Worm (Caenorhabditis elegans) whole organism, L2 larva: ENCODE measurements around the gene W05H9.2.

ENCODE experiments used
- C34F6.9 ChIP-seq: fragments of 150-350 bp; optimal IDR thresholded peaks from 2 replicates; lab custom pipeline; 2014; ENCODE audit warnings: missing biosample characterization, missing genetic modification characterization
- F13H6.1 ChIP-seq: sonication (generic microtip); optimal IDR thresholded peaks from 2 replicates; lab custom pipeline; 2016; ENCODE audit warnings: missing genetic modification characterization, missing compliant biosample characterization
- R02D3.7 ChIP-seq: fragments of 150-350 bp; optimal IDR thresholded peaks from 2 replicates; lab custom pipeline; 2014; ENCODE audit warnings: missing biosample characterization, missing genetic modification characterization
- Y55F3AM.14 ChIP-seq: fragments of 200-800 bp; sonication (Bioruptor generic); optimal IDR thresholded peaks from 2 replicates; lab custom pipeline; 2018; ENCODE audit warnings: mild to moderate bottlenecking, missing genetic modification characterization, missing compliant biosample characterization
- ZK546.5 ChIP-seq: sonication (generic microtip); optimal IDR thresholded peaks from 2 replicates; lab custom pipeline; 2017; ENCODE audit warnings: missing biosample characterization, missing genetic modification characterization
- alr-1 ChIP-seq: fragments of 150-350 bp; optimal IDR thresholded peaks from 2 replicates; lab custom pipeline; 2014; ENCODE audit warnings: missing biosample characterization, missing genetic modification characterization
- aly-2 ChIP-seq: fragments of 150-350 bp; optimal IDR thresholded peaks from 2 replicates; lab custom pipeline; 2014; ENCODE audit warnings: missing biosample characterization, missing genetic modification characterization
- ama-1 ChIP-seq: fragments of 150-350 bp; optimal IDR thresholded peaks from 2 replicates; lab custom pipeline; 2018; ENCODE audit warnings: inconsistent platforms
- blmp-1 ChIP-seq: sonication (generic microtip); optimal IDR thresholded peaks from 2 replicates; lab custom pipeline; 2017; ENCODE audit warnings: missing genetic modification characterization, mild to moderate bottlenecking, missing compliant biosample characterization, antibody characterized with exemption, moderate library complexity; ENCODE audit not compliant: insufficient read depth
- ceh-16 ChIP-seq: fragments of 150-350 bp; optimal IDR thresholded peaks from 2 replicates; lab custom pipeline; 2014; ENCODE audit warnings: missing biosample characterization, missing genetic modification characterization
- ceh-82 ChIP-seq: fragments of 150-350 bp; optimal IDR thresholded peaks from 2 replicates; lab custom pipeline; 2014; ENCODE audit warnings: missing biosample characterization, missing genetic modification characterization
- crh-2 ChIP-seq: sonication (generic microtip); optimal IDR thresholded peaks from 2 replicates; lab custom pipeline; 2017; ENCODE audit warnings: missing biosample characterization, missing genetic modification characterization
- dmd-4 ChIP-seq: sonication (generic microtip); optimal IDR thresholded peaks from 2 replicates; lab custom pipeline; 2017; ENCODE audit warnings: missing biosample characterization, missing genetic modification characterization
- egl-27 ChIP-seq: sonication (generic microtip); optimal IDR thresholded peaks from 3 replicates; lab custom pipeline; 2017; ENCODE audit warnings: missing biosample characterization, missing genetic modification reagents, missing genetic modification characterization
- elt-1 ChIP-seq: fragments of 150-350 bp; optimal IDR thresholded peaks from 2 replicates; lab custom pipeline; 2014; ENCODE audit warnings: missing biosample characterization, missing genetic modification characterization
- elt-3 ChIP-seq: sonication (generic microtip); optimal IDR thresholded peaks from 2 replicates; lab custom pipeline; 2017; ENCODE audit warnings: missing biosample characterization, missing genetic modification characterization
- fos-1 ChIP-seq: fragments of 150-350 bp; optimal IDR thresholded peaks from 2 replicates; lab custom pipeline; 2014; ENCODE audit warnings: missing biosample characterization, missing genetic modification characterization
- gmeb-1 ChIP-seq: fragments of 150-350 bp; optimal IDR thresholded peaks from 2 replicates; lab custom pipeline; 2014; ENCODE audit warnings: missing biosample characterization, missing genetic modification characterization
- lin-11 ChIP-seq: fragments of 150-350 bp; sonication (generic microtip); optimal IDR thresholded peaks from 2 replicates; lab custom pipeline; 2014; ENCODE audit warnings: missing biosample characterization, missing genetic modification characterization, inconsistent platforms, mixed read lengths
- lin-13 ChIP-seq: fragments of 150-350 bp; optimal IDR thresholded peaks from 2 replicates; lab custom pipeline; 2014; ENCODE audit warnings: missing biosample characterization, missing genetic modification reagents, missing genetic modification characterization
- lsy-2 ChIP-seq, 2 experiments: fragments of 150-350 bp in 1 of 2; sonication (generic microtip) in 1 of 2; optimal IDR thresholded peaks; 2 replicates each; lab custom pipeline; 2014 to 2017; ENCODE audit warnings: missing biosample characterization in 2 of 2, missing genetic modification characterization in 2 of 2
- mab-5 ChIP-seq: fragments of 150-350 bp; optimal IDR thresholded peaks from 2 replicates; lab custom pipeline; 2014; ENCODE audit warnings: missing biosample characterization, missing genetic modification characterization
- mbf-1 ChIP-seq: sonication (generic microtip); optimal IDR thresholded peaks from 2 replicates; lab custom pipeline; 2017; ENCODE audit warnings: missing biosample characterization, missing genetic modification characterization
- nhr-12 ChIP-seq: fragments of 150-350 bp; optimal IDR thresholded peaks from 2 replicates; lab custom pipeline; 2014; ENCODE audit warnings: missing biosample characterization, missing genetic modification characterization
- nhr-129 ChIP-seq: fragments of 150-350 bp; optimal IDR thresholded peaks from 2 replicates; lab custom pipeline; 2014; ENCODE audit warnings: missing biosample characterization, missing genetic modification characterization
- nhr-21 ChIP-seq: fragments of 150-350 bp; optimal IDR thresholded peaks from 2 replicates; lab custom pipeline; 2014; ENCODE audit warnings: missing biosample characterization, missing genetic modification characterization
- nhr-237 ChIP-seq: fragments of 150-350 bp; optimal IDR thresholded peaks from 2 replicates; lab custom pipeline; 2014; ENCODE audit warnings: missing biosample characterization, missing genetic modification characterization
- nhr-25 ChIP-seq: fragments of 150-350 bp; sonication (generic microtip); optimal IDR thresholded peaks from 3 replicates; lab custom pipeline; 2014; ENCODE audit warnings: missing biosample characterization, missing genetic modification characterization
- nhr-6 ChIP-seq: fragments of 150-350 bp; optimal IDR thresholded peaks from 2 replicates; lab custom pipeline; 2014; ENCODE audit warnings: missing biosample characterization, missing genetic modification characterization
- nhr-77 ChIP-seq: fragments of 150-350 bp; optimal IDR thresholded peaks from 2 replicates; lab custom pipeline; 2014; ENCODE audit warnings: missing biosample characterization, missing genetic modification characterization
- peb-1 ChIP-seq: fragments of 150-350 bp; optimal IDR thresholded peaks from 2 replicates; lab custom pipeline; 2014; ENCODE audit warnings: missing biosample characterization, missing genetic modification characterization
- sem-4 ChIP-seq: fragments of 150-350 bp; optimal IDR thresholded peaks from 2 replicates; lab custom pipeline; 2014; ENCODE audit warnings: missing biosample characterization, missing genetic modification reagents, missing genetic modification characterization
- skn-1 ChIP-seq: sonication (generic microtip); optimal IDR thresholded peaks from 2 replicates; lab custom pipeline; 2017; ENCODE audit warnings: missing biosample characterization, missing genetic modification characterization
- sma-3 ChIP-seq: sonication (generic microtip); optimal IDR thresholded peaks from 2 replicates; lab custom pipeline; 2016; ENCODE audit warnings: missing genetic modification reagents, missing genetic modification characterization, missing compliant biosample characterization
- sma-9 ChIP-seq, 2 experiments: fragments of 150-350 bp in 1 of 2; sonication (generic microtip) in 1 of 2; optimal IDR thresholded peaks; 2 replicates each; lab custom pipeline; 2014 to 2016; ENCODE audit warnings: missing genetic modification characterization in 2 of 2, mild to moderate bottlenecking in 1 of 2, missing biosample characterization in 1 of 2, missing compliant biosample characterization in 1 of 2, missing genetic modification reagents in 1 of 2, moderate library complexity in 1 of 2
- snpc-4 ChIP-seq: fragments of 150-350 bp; optimal IDR thresholded peaks from 2 replicates; lab custom pipeline; 2014; ENCODE audit warnings: missing biosample characterization, missing genetic modification characterization
- unc-39 ChIP-seq: fragments of 150-350 bp; optimal IDR thresholded peaks from 2 replicates; lab custom pipeline; 2014; ENCODE audit warnings: missing biosample characterization, missing genetic modification characterization
- unc-55 ChIP-seq: fragments of 150-350 bp; sonication (generic microtip); optimal IDR thresholded peaks from 3 replicates; lab custom pipeline; 2014; ENCODE audit warnings: missing biosample characterization, missing genetic modification reagents, missing genetic modification characterization
- unc-62 ChIP-seq: fragments of 150-350 bp; optimal IDR thresholded peaks from 2 replicates; lab custom pipeline; 2014; ENCODE audit warnings: missing biosample characterization, missing genetic modification reagents, missing genetic modification characterization
- zag-1 ChIP-seq: fragments of 150-350 bp; optimal IDR thresholded peaks from 2 replicates; lab custom pipeline; 2014; ENCODE audit warnings: missing biosample characterization, missing genetic modification characterization
- ztf-1 ChIP-seq: fragments of 200-800 bp; sonication (Bioruptor generic); conservative IDR thresholded peaks from 2 replicates; pipeline ENCODE4 v1.3.6; 2022; ENCODE audit warnings: missing genetic modification characterization, missing compliant biosample characterization
- ztf-11 ChIP-seq: sonication (generic microtip); optimal IDR thresholded peaks from 2 replicates; lab custom pipeline; 2017; ENCODE audit warnings: missing biosample characterization, missing genetic modification characterization
- ztf-4 ChIP-seq: fragments of 150-350 bp; optimal IDR thresholded peaks from 2 replicates; lab custom pipeline; 2014; ENCODE audit warnings: missing biosample characterization, missing genetic modification characterization

W05H9.2 gene

ce11 chrX:6256430-6256829, 10.4 kb upstream of the W05H9.2 start:
- TF ChIP-seq nhr-6 (tag; lab: Kevin White, UChicago) (no peak), sma-3 (GFP tag; lab: Kevin White, UChicago) (peak; percentile 28), unc-39 (no peak), ZK546.5 (tag; lab: Kevin White, UChicago) (no peak), ztf-4 (tag; lab: Kevin White, UChicago) (no peak), sma-9 (GFP tag; optimal IDR thresholded peaks at IDR 0.05; lab: Kevin White, UChicago) (peak; percentile 80), sma-9 (tag; optimal IDR thresholded peaks at IDR 0.05; lab: Kevin White, UChicago) (no peak), ama-1 (lab: Kevin White, UChicago) (no peak), crh-2 (tag; lab: Kevin White, UChicago) (peak; percentile 25), nhr-129 (tag; lab: Kevin White, UChicago) (peak; percentile 57), R02D3.7 (tag; lab: Kevin White, UChicago) (no peak), F13H6.1 (tag; lab: Kevin White, UChicago) (peak; percentile 32), alr-1 (no peak), ztf-1 (GFP tag; lab: Robert Waterston, UW) (no peak)
- TF ChIP-seq, all 48 proteins: peak for 5

- no peak for TF ChIP-seq unc-62 (GFP tag; lab: Kevin White, UChicago)
- peak; percentile 33 for TF ChIP-seq sma-9 (GFP tag; optimal IDR thresholded peaks at IDR 0.05; lab: Kevin White, UChicago)
- no peak for TF ChIP-seq sma-9 (tag; optimal IDR thresholded peaks at IDR 0.05; lab: Kevin White, UChicago)
- TF ChIP-seq elt-1 (tag; lab: Kevin White, UChicago) = no peak
- TF ChIP-seq peb-1 (tag; lab: Kevin White, UChicago) = no peak
- no peak for TF ChIP-seq lin-11
- TF ChIP-seq blmp-1 (tag; lab: Kevin White, UChicago) = no peak
These were observed 9.9 kb upstream of the W05H9.2 start for ce11 chrX:6256969-6257368.

- TF ChIP-seq nhr-129 (tag; lab: Kevin White, UChicago) (peak; percentile 10), lin-11 (no peak), nhr-25 (tag; lab: Kevin White, UChicago) (peak; percentile 57)
These were observed 8.4 kb upstream of the W05H9.2 start for ce11 chrX:6258409-6258808.

ce11 chrX:6259081-6259480, 7.8 kb upstream of the W05H9.2 start:
- TF ChIP-seq nhr-129 (tag; lab: Kevin White, UChicago) = peak; percentile 10
- no peak for TF ChIP-seq ceh-82 (tag; lab: Kevin White, UChicago)
- TF ChIP-seq lsy-2 (tag; optimal IDR thresholded peaks at IDR 0.05; lab: Kevin White, UChicago) = peak in 1 of 2 experiments; percentile 26
- peak; percentile 18 for TF ChIP-seq sma-9 (GFP tag; optimal IDR thresholded peaks at IDR 0.05; lab: Kevin White, UChicago)
- no peak for TF ChIP-seq sma-9 (tag; optimal IDR thresholded peaks at IDR 0.05; lab: Kevin White, UChicago)

DNA sequence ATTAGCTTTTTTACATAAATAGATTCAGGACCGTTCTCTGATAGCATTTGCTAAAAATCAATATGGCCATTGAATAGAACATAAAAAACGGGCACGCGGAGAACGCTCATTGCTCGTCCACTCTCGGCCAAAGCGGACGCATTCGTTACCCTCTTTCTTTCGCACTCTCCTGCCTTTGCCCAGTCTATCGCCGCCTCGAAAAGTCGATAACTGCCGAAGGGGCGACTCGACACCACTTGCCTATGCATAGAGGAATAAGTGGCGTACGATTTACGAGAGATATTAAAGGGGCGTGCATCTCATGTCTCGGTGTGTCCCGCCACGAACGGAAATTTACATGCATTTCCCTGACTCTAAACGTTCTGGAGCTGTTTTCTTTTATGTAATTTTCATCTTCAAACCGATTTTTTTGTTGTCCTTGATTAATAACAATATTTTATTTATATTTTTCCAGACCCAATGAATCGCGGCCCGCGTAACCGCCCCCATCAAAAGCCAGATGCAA, 3.6 kb upstream of the W05H9.2 start, which contains the start of gene W05H9.4:
TSS of gene W05H9.4 (plus strand) at position 455 of the 505 bp plus-strand sequence.
- TF ChIP-seq ztf-4 (tag; lab: Kevin White, UChicago) (no peak), skn-1 (tag; lab: Kevin White, UChicago) (no peak), nhr-237 (tag; lab: Kevin White, UChicago) (no peak), lin-13 (GFP tag; lab: Kevin White, UChicago) (no peak), mab-5 (tag; lab: Kevin White, UChicago) (peak; percentile 23), blmp-1 (tag; lab: Kevin White, UChicago) (no peak), ama-1 (lab: Kevin White, UChicago) (no peak), alr-1 (no peak), ceh-82 (tag; lab: Kevin White, UChicago) (no peak), snpc-4 (tag; lab: Kevin White, UChicago) (no peak), egl-27 (tag; lab: Kevin White, UChicago) (no peak), fos-1 (tag; lab: Kevin White, UChicago) (no peak), ceh-16 (tag; lab: Kevin White, UChicago) (peak; percentile 32), gmeb-1 (no peak), elt-1 (tag; lab: Kevin White, UChicago) (no peak), mbf-1 (tag; lab: Kevin White, UChicago) (no peak), lin-11 (no peak), Y55F3AM.14 (no peak), nhr-25 (tag; lab: Kevin White, UChicago) (no peak), unc-55 (GFP tag; lab: Kevin White, UChicago) (peak; percentile 64), dmd-4 (tag; lab: Kevin White, UChicago) (no peak), elt-3 (no peak), sem-4 (tag; lab: Kevin White, UChicago) (no peak), ztf-11 (tag; lab: Kevin White, UChicago) (no peak), nhr-12 (tag; lab: Kevin White, UChicago) (no peak), aly-2 (tag; lab: Kevin White, UChicago) (no peak), F13H6.1 (tag; lab: Kevin White, UChicago) (no peak), zag-1 (tag; lab: Kevin White, UChicago) (no peak), ztf-1 (GFP tag; lab: Robert Waterston, UW) (no peak), unc-39 (no peak), lsy-2 (tag; optimal IDR thresholded peaks at IDR 0.05; lab: Kevin White, UChicago) (peak in 1 of 2 experiments; percentile 55), nhr-77 (tag; lab: Kevin White, UChicago) (no peak), unc-62 (GFP tag; lab: Kevin White, UChicago) (no peak), C34F6.9 (tag; lab: Kevin White, UChicago) (peak; percentile 59), nhr-21 (tag; lab: Kevin White, UChicago) (no peak)
